Fruit fly (Drosophila melanogaster): ENCODE data around the gene TP53INP.

TP53INP gene

DNA sequence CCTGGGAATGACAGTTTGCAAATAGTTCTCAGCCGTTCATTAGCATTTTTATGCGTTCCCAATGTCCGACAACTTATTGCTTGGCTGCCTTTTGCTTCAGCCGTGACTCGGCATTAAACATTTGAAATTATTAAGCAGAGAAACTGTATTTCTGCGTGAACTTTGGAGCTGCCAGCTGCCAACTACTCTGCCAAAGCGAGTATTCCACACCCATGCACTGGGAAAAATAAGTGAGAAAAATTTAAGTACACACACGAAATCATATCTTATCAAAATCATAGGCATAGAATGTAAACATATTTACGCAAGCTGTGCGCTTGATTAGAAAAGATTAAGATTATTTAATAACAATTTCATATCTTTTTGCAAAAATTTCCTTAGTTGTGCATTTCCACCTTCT is 6.2 kb downstream of the TP53INP start (continued):
- TF ChIP-seq pnt (GFP tag; optimal IDR thresholded peaks at IDR 0.05) = peak; percentile 22
- no peak for TF ChIP-seq CG4820 (GFP tag; optimal IDR thresholded peaks at IDR 0.05)
- TF ChIP-seq CG7928 (GFP tag; optimal IDR thresholded peaks at IDR 0.05) = no peak
- no peak for TF ChIP-seq tx (GFP tag; optimal IDR thresholded peaks at IDR 0.05)
- peak; percentile 62 for TF ChIP-seq mirr (GFP tag; optimal IDR thresholded peaks at IDR 0.05)
- no peak for TF ChIP-seq pita (GFP tag; optimal IDR thresholded peaks at IDR 0.05)
- no peak for TF ChIP-seq eyg (GFP tag; optimal IDR thresholded peaks at IDR 0.05)
- TF ChIP-seq tin (GFP tag; optimal IDR thresholded peaks at IDR 0.05) = peak; percentile 3
- TF ChIP-seq bbx (GFP tag; IDR thresholded peaks at IDR 0.05; ENCODE audit: partially characterized antibody) = no peak
- peak; percentile 14 for TF ChIP-seq phol (tag; optimal IDR thresholded peaks at IDR 0.05)
- TF ChIP-seq repo (GFP tag; optimal IDR thresholded peaks at IDR 0.05) = no peak
- TF ChIP-seq CG17361 (GFP tag; IDR thresholded peaks at IDR 0.05) = no peak
- no peak for TF ChIP-seq NC2α (GFP tag; optimal IDR thresholded peaks at IDR 0.05)
- TF ChIP-seq Usf (GFP tag; optimal IDR thresholded peaks at IDR 0.05) = no peak
- no peak for TF ChIP-seq BtbVII (GFP tag; optimal IDR thresholded peaks at IDR 0.05)
- TF ChIP-seq CG2116 (GFP tag; optimal IDR thresholded peaks at IDR 0.05) = no peak
- peak; percentile 63; the same call in 1 of the 2 replicates for TF ChIP-seq vvl (GFP tag; IDR thresholded peaks at IDR 0.05)
- TF ChIP-seq CG1792 (GFP tag; optimal IDR thresholded peaks at IDR 0.05) = no peak
- no peak for TF ChIP-seq Ssrp (tag; optimal IDR thresholded peaks at IDR 0.05)
- no peak for TF ChIP-seq toy (GFP tag; IDR thresholded peaks at IDR 0.05)
- TF ChIP-seq ap (GFP tag; IDR thresholded peaks at IDR 0.05) = peak; percentile 65
- TF ChIP-seq chinmo (GFP tag; IDR thresholded peaks at IDR 0.05; ENCODE audit: partially characterized antibody) = peak; percentile 86; the same call in 2 of the 4 replicates
- TF ChIP-seq CG15601 (tag; optimal IDR thresholded peaks at IDR 0.05) = no peak
- peak; percentile 78; the same call in 2 of the 3 replicates for TF ChIP-seq CG34422 (GFP tag; IDR thresholded peaks at IDR 0.05)
- TF ChIP-seq Dbx (GFP tag; IDR thresholded peaks at IDR 0.05) = peak; percentile 64; the same call in 2 of the 3 replicates
- TF ChIP-seq wor (GFP tag; IDR thresholded peaks at IDR 0.05) = peak; percentile 57
- no peak for TF ChIP-seq CG2712 (tag; optimal IDR thresholded peaks at IDR 0.05)
- peak; percentile 12 for TF ChIP-seq bab2 (GFP tag; optimal IDR thresholded peaks at IDR 0.05)
- no peak for TF ChIP-seq sqz (GFP tag; optimal IDR thresholded peaks at IDR 0.05)
- peak; percentile 68 for TF ChIP-seq CG14014 (GFP tag; IDR thresholded peaks at IDR 0.05)
- peak; percentile 72; the same call in 1 of the 3 replicates for TF ChIP-seq CG6175 (GFP tag; IDR thresholded peaks at IDR 0.05)
- TF ChIP-seq wek (GFP tag; optimal IDR thresholded peaks at IDR 0.05) = no peak
- no peak for TF ChIP-seq dmrt11E (tag; optimal IDR thresholded peaks at IDR 0.05)
- no peak for TF ChIP-seq fd64A (GFP tag; optimal IDR thresholded peaks at IDR 0.05)
- no peak for TF ChIP-seq Six4 (GFP tag; optimal IDR thresholded peaks at IDR 0.05)
- TF ChIP-seq CG8281 (tag; optimal IDR thresholded peaks at IDR 0.05) = no peak
- peak; percentile 11 for TF ChIP-seq Ets97D (GFP tag; optimal IDR thresholded peaks at IDR 0.05)
- no peak for TF ChIP-seq CTCF (GFP tag; optimal IDR thresholded peaks at IDR 0.05)
- peak; percentile 34; the same call in 1 of the 2 replicates for TF ChIP-seq CG4404 (GFP tag; IDR thresholded peaks at IDR 0.05)
- no peak for TF ChIP-seq ash1 (GFP tag; optimal IDR thresholded peaks at IDR 0.05)
- no peak for TF ChIP-seq Lhr (GFP tag; optimal IDR thresholded peaks at IDR 0.05)
- TF ChIP-seq slp2 (GFP tag; optimal IDR thresholded peaks at IDR 0.05) = no peak
- TF ChIP-seq dm (GFP tag; optimal IDR thresholded peaks at IDR 0.05) = no peak
- no peak for TF ChIP-seq hbn (GFP tag; IDR thresholded peaks at IDR 0.05; ENCODE audit: partially characterized antibody)
- TF ChIP-seq maf-S (GFP tag; optimal IDR thresholded peaks at IDR 0.05) = peak; percentile 3
- TF ChIP-seq Mad (GFP tag; optimal IDR thresholded peaks at IDR 0.05) = peak; percentile 10
- TF ChIP-seq CG11695 (GFP tag; IDR thresholded peaks at IDR 0.05) = peak; percentile 29; the same call in 2 of the 3 replicates
- TF ChIP-seq CG8478 (optimal IDR thresholded peaks at IDR 0.05) = no peak
- TF ChIP-seq trh (GFP tag; optimal IDR thresholded peaks at IDR 0.05) = no peak
- TF ChIP-seq CG9727 (GFP tag; optimal IDR thresholded peaks at IDR 0.05) = peak; percentile 27
- TF ChIP-seq en (GFP tag; optimal IDR thresholded peaks at IDR 0.05) = no peak
- TF ChIP-seq al (GFP tag; IDR thresholded peaks at IDR 0.05) = peak; percentile 77
- peak; percentile 84 for TF ChIP-seq Rfx (GFP tag; IDR thresholded peaks at IDR 0.05)
